Worm (Caenorhabditis elegans): ENCODE results near the gene gas-1.

The gas-1 gene

DNA sequence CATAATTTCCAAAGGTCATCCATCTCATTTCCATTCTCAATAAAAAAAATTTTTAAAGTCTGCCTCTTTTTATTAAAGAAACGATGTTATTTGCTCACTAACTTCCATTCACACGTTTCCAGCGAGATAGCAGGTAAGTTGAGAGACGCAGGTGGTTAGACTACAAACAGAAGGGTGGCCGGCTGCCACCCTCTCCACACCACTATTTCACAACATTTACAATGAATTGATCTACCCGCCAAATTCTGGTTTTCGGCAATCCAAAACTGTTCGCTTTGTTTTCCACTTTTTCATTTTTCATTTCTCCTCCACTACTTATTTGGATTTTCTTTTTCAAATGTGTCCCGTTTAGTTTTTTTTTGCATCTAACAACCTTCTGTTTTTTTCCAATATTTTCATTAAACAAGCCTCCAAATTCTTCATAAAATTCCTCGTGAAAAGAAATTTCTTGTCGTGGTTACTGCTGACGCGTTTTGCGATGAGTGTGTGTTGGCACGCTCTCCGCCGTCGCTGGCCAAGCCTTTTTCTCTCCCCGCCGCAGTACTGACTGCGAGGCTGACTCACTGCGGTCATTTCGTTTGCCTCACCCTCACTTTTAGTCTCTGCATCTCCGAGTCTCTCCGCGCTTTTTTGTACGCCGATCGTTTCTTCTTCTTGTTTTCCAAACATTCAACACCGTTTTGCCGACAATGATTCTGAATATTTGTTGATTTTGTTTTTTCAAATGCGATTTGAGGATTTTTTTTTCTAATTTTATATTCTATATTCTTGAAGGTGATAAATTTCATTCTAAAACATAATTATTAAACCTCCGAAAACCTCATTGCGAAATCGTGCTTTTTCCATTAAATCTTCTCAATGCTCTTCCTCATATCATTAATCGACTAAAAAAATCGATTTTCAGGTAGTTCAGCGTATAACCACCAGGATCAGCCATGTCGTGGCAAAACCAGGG, 21.9 kb downstream of the gas-1 start, which contains the start of gene dyn-1 (continued):
- TF ChIP-seq C06A6.2 (GFP tag; conservative IDR thresholded peaks at IDR 0.05) (peak; percentile 48), cebp-2 (GFP tag; IDR thresholded peaks at IDR 0.05) (no peak), bed-1 (GFP tag; IDR thresholded peaks at IDR 0.05) (no peak), athp-1 (tag; optimal IDR thresholded peaks at IDR 0.05) (no peak), C17E4.6 (GFP tag; IDR thresholded peaks at IDR 0.05) (no peak), egl-18 (GFP tag; IDR thresholded peaks at IDR 0.05) (no peak), unc-62 (GFP tag; optimal IDR thresholded peaks at IDR 0.05) (no peak), madf-10 (tag; optimal IDR thresholded peaks at IDR 0.05) (peak; percentile 39), gei-17 (GFP tag; optimal IDR thresholded peaks at IDR 0.05) (peak; percentile 61), dox-1 (GFP tag; IDR thresholded peaks at IDR 0.05) (no peak; the same call in none of the 2 replicates), ztf-26 (tag; optimal IDR thresholded peaks at IDR 0.05) (peak; percentile 76), repo-1 (tag; optimal IDR thresholded peaks at IDR 0.05) (no peak), let-607 (tag; optimal IDR thresholded peaks at IDR 0.05) (peak; percentile 29 to 62), Y67H2A.10 (GFP tag; conservative IDR thresholded peaks at IDR 0.05) (no peak), F39B2.1 (GFP tag; IDR thresholded peaks at IDR 0.05) (no peak), ceh-100 (GFP tag; IDR thresholded peaks at IDR 0.05) (no peak), Y53G8AR.9 (GFP tag; conservative IDR thresholded peaks at IDR 0.05) (no peak), T07F8.4 (tag; optimal IDR thresholded peaks at IDR 0.05) (no peak), egl-44 (GFP tag; IDR thresholded peaks at IDR 0.05) (no peak), rpc-1 (optimal IDR thresholded peaks at IDR 0.05) (no peak), rpc-1 (tag; optimal IDR thresholded peaks at IDR 0.05) (no peak), zim-3 (tag; optimal IDR thresholded peaks at IDR 0.05) (no peak), attf-5 (GFP tag; optimal IDR thresholded peaks at IDR 0.05) (peak; percentile 87), mcd-1 (GFP tag; IDR thresholded peaks at IDR 0.05) (peak; percentile 64), Y56A3A.18 (GFP tag; IDR thresholded peaks at IDR 0.05) (no peak), hsf-1 (GFP tag; IDR thresholded peaks at IDR 0.05) (no peak), ceh-91 (GFP tag; IDR thresholded peaks at IDR 0.05) (no peak), snpc-1.1 (tag; optimal IDR thresholded peaks at IDR 0.05; ENCODE audit: insufficient read depth) (no peak), Y53F4B.3 (GFP tag; IDR thresholded peaks at IDR 0.05) (no peak), F57A8.1 (GFP tag; optimal IDR thresholded peaks at IDR 0.05) (no peak), Y95B8A.8 (GFP tag; IDR thresholded peaks at IDR 0.05) (no peak), madf-8 (GFP tag; conservative IDR thresholded peaks at IDR 0.05) (no peak), sdz-38 (tag; optimal IDR thresholded peaks at IDR 0.05) (no peak), ztf-6 (GFP tag; IDR thresholded peaks at IDR 0.05) (no peak), lsl-1 (GFP tag; optimal IDR thresholded peaks at IDR 0.05) (no peak), let-526 (GFP tag; IDR thresholded peaks at IDR 0.05) (no peak), mxl-1 (tag; optimal IDR thresholded peaks at IDR 0.05) (no peak), nhr-179 (tag; optimal IDR thresholded peaks at IDR 0.05) (no peak), ztf-28 (GFP tag; IDR thresholded peaks at IDR 0.05) (no peak), lin-40 (tag; optimal IDR thresholded peaks at IDR 0.05) (peak; percentile 65), hmg-1.2 (GFP tag; IDR thresholded peaks at IDR 0.05) (peak; percentile 57; the same call in 1 of the 2 replicates), T26A5.8 (tag; optimal IDR thresholded peaks at IDR 0.05) (no peak), snpc-3.4 (tag; optimal IDR thresholded peaks at IDR 0.05) (no peak), hmg-20 (GFP tag; IDR thresholded peaks at IDR 0.05) (no peak), rec-8 (tag; optimal IDR thresholded peaks at IDR 0.05) (no peak), xnd-1 (tag; optimal IDR thresholded peaks at IDR 0.05) (no peak), F23B12.7 (tag; optimal IDR thresholded peaks at IDR 0.05; ENCODE audit: insufficient read depth) (no peak)
